Fruit fly (Drosophila melanogaster) whole organism, embryonic: Measurements from ENCODE around the gene CG12974.
A peak's percentile ranks its signal among the peaks of the same experiment; 100 is the strongest.

Source experiments
- C15 ChIP-seq: fragments of 200-800 bp; sonication (Bioruptor generic); IDR thresholded peaks from 3 replicates; pipeline ENCODE4 v1.3.6; 2022; ENCODE audit warnings: missing biosample characterization, missing genetic modification characterization
- CG10959 ChIP-seq: fragments of 200-800 bp; sonication (Bioruptor generic); IDR thresholded peaks from 2 replicates; pipeline ENCODE4 v1.3.6; 2022; ENCODE audit warnings: missing biosample characterization, missing genetic modification characterization
- CG12155 ChIP-seq: fragments of 200-800 bp; sonication (Bioruptor generic); optimal IDR thresholded peaks from 3 replicates; lab custom pipeline; 2016; ENCODE audit warnings: missing biosample characterization, missing genetic modification characterization
- CG13287 ChIP-seq: fragments of 200-800 bp; sonication (Bioruptor generic); IDR thresholded peaks from 2 replicates; pipeline ENCODE4 v1.3.6; 2022; ENCODE audit warnings: missing biosample characterization, missing genetic modification characterization; ENCODE audit not compliant: partially characterized antibody
- CG14860 ChIP-seq: fragments of 200-800 bp; sonication (Bioruptor generic); IDR thresholded peaks from 3 replicates; pipeline ENCODE4 v1.3.6; 2022; ENCODE audit warnings: missing biosample characterization, missing genetic modification characterization; ENCODE audit not compliant: partially characterized antibody
- CG17385 ChIP-seq: fragments of 200-800 bp; sonication (Bioruptor generic); optimal IDR thresholded peaks from 3 replicates; lab custom pipeline; 2018; ENCODE audit warnings: missing biosample characterization, mild to moderate bottlenecking, missing genetic modification characterization
- CG17912 ChIP-seq: fragments of 200-800 bp; sonication (Bioruptor generic); optimal IDR thresholded peaks from 2 replicates; lab custom pipeline; 2018; ENCODE audit warnings: missing biosample characterization, mild to moderate bottlenecking, missing genetic modification characterization
- CG2116 ChIP-seq: fragments of 200-800 bp; sonication (Bioruptor generic); optimal IDR thresholded peaks from 3 replicates; lab custom pipeline; 2018; ENCODE audit warnings: missing biosample characterization, mild to moderate bottlenecking, missing genetic modification characterization
- CG2712 ChIP-seq: fragments of 200-800 bp; optimal IDR thresholded peaks from 3 replicates; lab custom pipeline; 2019; ENCODE audit warnings: missing biosample characterization, mild to moderate bottlenecking, missing genetic modification characterization, moderate library complexity
- CG2889 ChIP-seq: fragments of 200-800 bp; sonication (Bioruptor generic); IDR thresholded peaks from 3 replicates; pipeline ENCODE4 v1.3.6; 2022; ENCODE audit warnings: missing biosample characterization, missing genetic modification characterization
- CG30020 ChIP-seq: fragments of 200-800 bp; optimal IDR thresholded peaks from 2 replicates; lab custom pipeline; 2019; ENCODE audit warnings: missing biosample characterization, mild to moderate bottlenecking, missing genetic modification characterization, moderate library complexity
- CG30403 ChIP-seq: fragments of 200-800 bp; sonication (Bioruptor generic); optimal IDR thresholded peaks from 3 replicates; lab custom pipeline; 2016; ENCODE audit warnings: missing biosample characterization, missing genetic modification characterization
- CG31224 ChIP-seq: fragments of 200-800 bp; sonication (Bioruptor generic); IDR thresholded peaks from 2 replicates; pipeline ENCODE4 v1.3.6; 2022; ENCODE audit warnings: missing biosample characterization, missing genetic modification characterization
- CG33557 ChIP-seq: fragments of 200-800 bp; sonication (Bioruptor generic); optimal IDR thresholded peaks from 2 replicates; lab custom pipeline; 2019; ENCODE audit warnings: missing biosample characterization, mild to moderate bottlenecking, missing genetic modification characterization, moderate library complexity
- CG4282 ChIP-seq: fragments of 200-800 bp; sonication (Bioruptor generic); optimal IDR thresholded peaks from 2 replicates; lab custom pipeline; 2016; ENCODE audit warnings: missing biosample characterization, missing genetic modification characterization
- CG5180 ChIP-seq: fragments of 200-800 bp; sonication (Bioruptor generic); optimal IDR thresholded peaks from 3 replicates; lab custom pipeline; 2017; ENCODE audit warnings: missing biosample characterization, missing genetic modification characterization, mild to moderate bottlenecking, moderate library complexity, missing genetic modification reagents
- CG6765 ChIP-seq: fragments of 200-800 bp; sonication (Bioruptor generic); optimal IDR thresholded peaks from 3 replicates; lab custom pipeline; 2017; ENCODE audit warnings: missing biosample characterization, mild to moderate bottlenecking, missing genetic modification characterization
- CG6791 ChIP-seq: fragments of 200-800 bp; sonication (Bioruptor generic); IDR thresholded peaks from 3 replicates; pipeline ENCODE4 v1.3.6; 2022; ENCODE audit warnings: missing biosample characterization, missing genetic modification characterization; ENCODE audit not compliant: partially characterized antibody
- CG9876 ChIP-seq: fragments of 200-800 bp; sonication (Bioruptor generic); optimal IDR thresholded peaks from 2 replicates; lab custom pipeline; 2016; ENCODE audit warnings: missing biosample characterization, missing genetic modification characterization
- Camta ChIP-seq: fragments of 200-800 bp; sonication (Bioruptor generic); optimal IDR thresholded peaks from 2 replicates; lab custom pipeline; 2016; ENCODE audit warnings: missing biosample characterization, missing genetic modification characterization
- CkIIα-i1 ChIP-seq: fragments of 200-800 bp; sonication (Bioruptor generic); IDR thresholded peaks from 2 replicates; pipeline ENCODE4 v1.3.6; 2022; ENCODE audit warnings: missing biosample characterization, missing genetic modification characterization
- Dad ChIP-seq: fragments of 200-800 bp; sonication (Bioruptor generic); optimal IDR thresholded peaks from 3 replicates; lab custom pipeline; 2016; ENCODE audit warnings: missing biosample characterization, missing genetic modification characterization
- Dip3 ChIP-seq: fragments of 200-800 bp; sonication (Bioruptor generic); optimal IDR thresholded peaks from 3 replicates; lab custom pipeline; 2016; ENCODE audit warnings: missing biosample characterization, missing genetic modification characterization
- Elba2 ChIP-seq: fragments of 200-800 bp; sonication (Bioruptor generic); optimal IDR thresholded peaks from 3 replicates; lab custom pipeline; 2016; ENCODE audit warnings: missing biosample characterization, missing genetic modification characterization
- Ets65A ChIP-seq: fragments of 200-800 bp; sonication (Bioruptor generic); peaks from one replicate; lab custom pipeline; 2016; ENCODE audit warnings: missing biosample characterization, missing genetic modification characterization
- HLH4C ChIP-seq: fragments of 200-800 bp; sonication (Bioruptor generic); IDR thresholded peaks from 3 replicates; pipeline ENCODE4 v1.3.6; 2022; ENCODE audit warnings: missing biosample characterization, missing genetic modification characterization; ENCODE audit not compliant: partially characterized antibody
- Hmx ChIP-seq: fragments of 200-800 bp; sonication (Bioruptor generic); optimal IDR thresholded peaks from 2 replicates; lab custom pipeline; 2016; ENCODE audit warnings: missing biosample characterization, missing genetic modification characterization
- Med ChIP-seq: fragments of 200-800 bp; sonication (Bioruptor generic); peaks from one replicate; lab custom pipeline; 2016; ENCODE audit warnings: missing biosample characterization, missing genetic modification characterization, mild to moderate bottlenecking, inconsistent platforms, moderate library complexity
- Side ChIP-seq: fragments of 200-800 bp; sonication (Bioruptor generic); optimal IDR thresholded peaks from 2 replicates; lab custom pipeline; 2016; ENCODE audit warnings: missing biosample characterization, missing genetic modification characterization
- Sry-β ChIP-seq: fragments of 200-800 bp; sonication (Bioruptor generic); optimal IDR thresholded peaks from 2 replicates; lab custom pipeline; 2018; ENCODE audit warnings: missing biosample characterization, mild to moderate bottlenecking, missing genetic modification characterization, moderate library complexity
- Ssrp ChIP-seq: fragments of 200-800 bp; sonication (Bioruptor generic); optimal IDR thresholded peaks from 2 replicates; lab custom pipeline; 2018; ENCODE audit warnings: missing biosample characterization, mild to moderate bottlenecking, missing genetic modification characterization, moderate library complexity
- Tbp ChIP-seq: fragments of >200 bp; optimal IDR thresholded peaks from 2 replicates; lab custom pipeline; 2018; ENCODE audit warnings: missing biosample characterization, missing genetic modification characterization
- amos ChIP-seq: fragments of 200-800 bp; sonication (Bioruptor generic); IDR thresholded peaks from 2 replicates; pipeline ENCODE4 v1.3.6; 2022; ENCODE audit warnings: missing biosample characterization, missing genetic modification characterization; ENCODE audit not compliant: partially characterized antibody
- ase ChIP-seq: fragments of 200-800 bp; sonication (Bioruptor generic); IDR thresholded peaks from 3 replicates; pipeline ENCODE4 v1.3.6; 2022; ENCODE audit warnings: missing biosample characterization, missing genetic modification characterization
- da ChIP-seq: fragments of 200-800 bp; sonication (Bioruptor generic); optimal IDR thresholded peaks from 2 replicates; lab custom pipeline; 2016; ENCODE audit warnings: missing biosample characterization, missing genetic modification characterization
- dimm ChIP-seq: fragments of 200-800 bp; sonication (Bioruptor generic); IDR thresholded peaks from 2 replicates; pipeline ENCODE4 v1.3.6; 2022; ENCODE audit warnings: missing biosample characterization, missing genetic modification characterization
- fd3F ChIP-seq: fragments of 200-800 bp; sonication (Bioruptor generic); optimal IDR thresholded peaks from 2 replicates; lab custom pipeline; 2018; ENCODE audit warnings: missing biosample characterization, mild to moderate bottlenecking, missing genetic modification characterization, moderate library complexity
- fd64A ChIP-seq: fragments of 200-800 bp; sonication (Bioruptor generic); optimal IDR thresholded peaks from 3 replicates; lab custom pipeline; 2018; ENCODE audit warnings: missing biosample characterization, mild to moderate bottlenecking, missing genetic modification characterization
- gro ChIP-seq: fragments of 200-800 bp; sonication (Bioruptor generic); optimal IDR thresholded peaks from 2 replicates; lab custom pipeline; 2016; ENCODE audit warnings: missing biosample characterization, missing genetic modification characterization
- gsb ChIP-seq: fragments of 200-800 bp; sonication (Bioruptor generic); IDR thresholded peaks from 2 replicates; pipeline ENCODE4 v1.3.6; 2022; ENCODE audit warnings: missing biosample characterization, missing genetic modification characterization
- kay ChIP-seq: fragments of 200-800 bp; sonication (Bioruptor generic); optimal IDR thresholded peaks from 2 replicates; lab custom pipeline; 2016; ENCODE audit warnings: missing biosample characterization, missing genetic modification characterization
- lola ChIP-seq, 3 experiments: fragments of >200 bp in 2 of 3; fragments of 200-800 bp in 1 of 3; sonication (Bioruptor generic) in 1 of 3; optimal IDR thresholded peaks; 2 replicates each; lab custom pipeline; 2017 to 2019; ENCODE audit warnings: missing biosample characterization in 3 of 3, missing genetic modification characterization in 3 of 3, mild to moderate bottlenecking in 1 of 3, moderate library complexity in 1 of 3
- nerfin-2 ChIP-seq: fragments of 200-800 bp; sonication (Bioruptor generic); IDR thresholded peaks from 2 replicates; pipeline ENCODE4 v1.3.6; 2022; ENCODE audit warnings: missing biosample characterization, missing genetic modification characterization; ENCODE audit not compliant: partially characterized antibody
- onecut ChIP-seq: fragments of 200-800 bp; sonication (Bioruptor generic); IDR thresholded peaks from 2 replicates; pipeline ENCODE4 v1.3.6; 2022; ENCODE audit warnings: missing biosample characterization, missing genetic modification characterization
- ranshi ChIP-seq: fragments of 200-800 bp; sonication (Bioruptor generic); IDR thresholded peaks from 2 replicates; pipeline ENCODE4 v1.3.6; 2022; ENCODE audit warnings: missing biosample characterization, missing genetic modification characterization
- schlank ChIP-seq: fragments of 200-800 bp; sonication (Bioruptor generic); optimal IDR thresholded peaks from 2 replicates; lab custom pipeline; 2018; ENCODE audit warnings: missing biosample characterization, mild to moderate bottlenecking, missing genetic modification characterization
- sqz ChIP-seq: fragments of 200-800 bp; sonication (Bioruptor generic); optimal IDR thresholded peaks from 3 replicates; lab custom pipeline; 2018; ENCODE audit warnings: missing biosample characterization, mild to moderate bottlenecking, missing genetic modification characterization
- ssp ChIP-seq: fragments of 200-800 bp; sonication (Bioruptor generic); IDR thresholded peaks from 2 replicates; pipeline ENCODE4 v1.3.6; 2022; ENCODE audit warnings: missing biosample characterization, missing genetic modification characterization
- sug ChIP-seq: fragments of 200-800 bp; optimal IDR thresholded peaks from 2 replicates; lab custom pipeline; 2019; ENCODE audit warnings: missing biosample characterization, mild to moderate bottlenecking, missing genetic modification characterization, moderate library complexity
- unpg ChIP-seq: fragments of 200-800 bp; sonication (Bioruptor generic); optimal IDR thresholded peaks from 3 replicates; lab custom pipeline; 2018; ENCODE audit warnings: missing biosample characterization, mild to moderate bottlenecking, missing genetic modification characterization, moderate library complexity
- usp ChIP-seq: fragments of >200 bp; optimal IDR thresholded peaks from 2 replicates; lab custom pipeline; 2017; ENCODE audit warnings: missing biosample characterization, missing genetic modification characterization

Gene CG12974

DNA sequence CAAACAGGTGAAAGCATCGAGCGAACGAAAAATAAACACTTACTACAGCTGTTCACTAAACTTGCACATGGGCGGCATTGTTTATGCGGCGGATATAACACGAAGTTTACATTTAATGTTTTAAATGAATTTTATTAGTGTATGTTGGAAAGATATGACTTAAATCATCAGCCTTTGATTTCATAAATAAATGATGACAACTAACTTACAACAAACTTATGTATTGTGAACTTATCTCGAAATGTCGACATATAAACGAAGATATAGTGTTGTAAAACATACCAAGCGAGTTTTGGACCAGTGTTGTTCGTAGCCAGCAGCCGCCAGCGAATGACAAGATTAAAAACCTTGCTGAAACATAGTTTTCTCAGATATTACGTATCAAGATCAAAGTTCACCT lies 18.6 kb upstream of the CG12974 start, which contains the start of the genes CG11309 and CG7632 (continued):
- TF ChIP-seq CG17385 (GFP tag; lab: Kevin White, UChicago) (peak; percentile 99), Side (GFP tag; lab: Kevin White, UChicago) (peak; percentile 99), CG2889 (GFP tag; lab: Robert Waterston, UW) (peak; percentile 94), ssp (GFP tag; lab: Robert Waterston, UW) (peak; percentile 82), Camta (GFP tag; lab: Kevin White, UChicago) (peak; percentile 99), amos (GFP tag; lab: Robert Waterston, UW) (peak; percentile 33; the same call in 1 of the 2 replicates), Tbp (no peak), onecut (GFP tag; lab: Robert Waterston, UW) (peak; percentile 98), Sry-β (peak; percentile 81), kay (GFP tag; lab: Kevin White, UChicago) (peak; percentile 97), sqz (GFP tag; lab: Kevin White, UChicago) (peak; percentile 99), fd3F (peak; percentile 98), CkIIα-i1 (GFP tag; lab: Robert Waterston, UW) (peak; percentile 75), CG4282 (GFP tag; lab: Kevin White, UChicago) (peak; percentile 96), CG2712 (tag; lab: Kevin White, UChicago) (peak; percentile 100), da (GFP tag; lab: Kevin White, UChicago) (peak; percentile 98), CG14860 (GFP tag; lab: Robert Waterston, UW) (no peak), Dip3 (GFP tag; lab: Kevin White, UChicago) (peak; percentile 98), Ets65A (peak; percentile 100), CG17912 (GFP tag; lab: Kevin White, UChicago) (peak; percentile 99), C15 (GFP tag; lab: Robert Waterston, UW) (peak; percentile 96), CG6765 (GFP tag; lab: Kevin White, UChicago) (peak; percentile 99), sug (tag; lab: Kevin White, UChicago) (peak; percentile 99), fd64A (peak; percentile 99), CG12155 (GFP tag; lab: Kevin White, UChicago) (peak; percentile 97), CG6791 (GFP tag; lab: Robert Waterston, UW) (0 out of 3 replicates have a peak, but pooled peaks have one; percentile 33), ase (GFP tag; lab: Robert Waterston, UW) (peak; percentile 97), nerfin-2 (GFP tag; lab: Robert Waterston, UW) (no peak), Ssrp (tag; lab: Kevin White, UChicago) (peak; percentile 99), Elba2 (GFP tag; lab: Kevin White, UChicago) (peak; percentile 86), CG10959 (peak; percentile 97), Dad (GFP tag; lab: Kevin White, UChicago) (peak; percentile 98), CG31224 (GFP tag; lab: Robert Waterston, UW) (peak; percentile 95), unpg (GFP tag; lab: Kevin White, UChicago) (peak; percentile 100), dimm (peak; percentile 93), CG5180 (GFP tag; lab: Kevin White, UChicago) (peak; percentile 94), Med (GFP tag; lab: Kevin White, UChicago) (peak; percentile 100), lola (GFP tag; optimal IDR thresholded peaks at IDR 0.05; lab: Kevin White, UChicago) (peak in 1 of 3 experiments; percentile 100), CG2116 (GFP tag; lab: Kevin White, UChicago) (peak; percentile 93), schlank (peak; percentile 99), CG30403 (GFP tag; lab: Kevin White, UChicago) (peak; percentile 99), CG13287 (GFP tag; lab: Robert Waterston, UW) (peak; percentile 73), HLH4C (GFP tag; lab: Robert Waterston, UW) (no peak), ranshi (GFP tag; lab: Robert Waterston, UW) (peak; percentile 98), CG30020 (peak; percentile 93), CG9876 (GFP tag; lab: Kevin White, UChicago) (peak; percentile 94), gro (GFP tag; lab: Kevin White, UChicago) (peak; percentile 99), Hmx (peak; percentile 96), gsb (GFP tag; lab: Robert Waterston, UW) (peak; percentile 94), usp (GFP tag; lab: Kevin White, UChicago) (no peak), CG33557 (GFP tag; lab: Kevin White, UChicago) (peak; percentile 100)
